Worm (Caenorhabditis elegans): ENCODE data around the gene mrpl-42.

ce11 chrIV:9069703-9070102, 24.6 kb downstream of the mrpl-42 start, which contains the start of gene nhr-11:
- TF ChIP-seq zip-11 (GFP tag; IDR thresholded peaks at IDR 0.05) (no peak), dpl-1 (GFP tag; optimal IDR thresholded peaks at IDR 0.05) (no peak), zfp-2 (tag; optimal IDR thresholded peaks at IDR 0.05) (no peak), ceh-44 (GFP tag; IDR thresholded peaks at IDR 0.05) (no peak), lin-39 (tag; optimal IDR thresholded peaks at IDR 0.05) (no peak), unc-39 (tag; optimal IDR thresholded peaks at IDR 0.05) (no peak), nhr-76 (tag; optimal IDR thresholded peaks at IDR 0.05) (no peak), lsy-2 (tag; optimal IDR thresholded peaks at IDR 0.05) (no peak)

Data from whole organism, L4 larva.